Fruit fly (Drosophila melanogaster) S2 (cell line): Measurements from ENCODE around the gene CG32388.

Source experiments
- CG8478 ChIP-seq: fragments of >200 bp; optimal IDR thresholded peaks from 2 replicates; lab custom pipeline; 2018
- CTCF ChIP-seq, 2 experiments: fragments of >200 bp; optimal IDR thresholded peaks; 2 replicates each; lab custom pipeline; 2018

dm6 chr3L:7001855-7002254 is 17.5 kb upstream of the CG32388 start:
- TF ChIP-seq CTCF (optimal IDR thresholded peaks at IDR 0.05; lab: Kevin White, UChicago) (no peak), CG8478 (no peak)
